Worm (Caenorhabditis elegans): ENCODE measurements around the gene hacd-1.

DNA sequence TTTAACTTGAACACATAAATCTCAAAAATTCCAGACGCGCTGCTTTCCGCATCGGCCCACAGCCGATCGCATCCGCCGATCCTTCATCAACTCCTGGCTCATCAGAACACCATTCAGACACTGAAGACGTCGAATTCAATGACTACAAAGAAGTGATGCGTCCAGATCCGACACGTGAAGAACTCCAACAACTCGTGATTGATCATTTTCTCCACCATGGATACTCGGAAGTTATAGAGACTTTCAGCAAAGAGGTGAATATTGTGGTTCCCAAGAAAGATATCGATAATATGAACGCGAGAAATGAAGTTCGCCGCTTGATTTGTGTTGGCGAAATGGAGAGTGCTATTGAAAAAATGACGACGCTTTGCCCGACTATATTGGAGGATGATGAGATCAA, 8.7 kb downstream of the hacd-1 start:
- no peak for TF ChIP-seq lin-39 (tag; optimal IDR thresholded peaks at IDR 0.05)
- no peak for TF ChIP-seq nhr-25 (tag; optimal IDR thresholded peaks at IDR 0.05; ENCODE audit: borderline replicate concordance, insufficient read depth)
- TF ChIP-seq snpc-4 (tag; optimal IDR thresholded peaks at IDR 0.05), result no peak
- no peak for TF ChIP-seq madf-9 (GFP tag; conservative IDR thresholded peaks at IDR 0.05)
- no peak for TF ChIP-seq nhr-11 (tag; optimal IDR thresholded peaks at IDR 0.05)
- TF ChIP-seq ztf-11 (tag; optimal IDR thresholded peaks at IDR 0.05), result no peak
- no peak for TF ChIP-seq hlh-30 (tag; optimal IDR thresholded peaks at IDR 0.05; ENCODE audit: insufficient read depth)
- no peak for TF ChIP-seq hmg-1.1 (GFP tag; IDR thresholded peaks at IDR 0.05)

Data from whole organism, L4 larva.